Worm (Caenorhabditis elegans) whole organism, L1 larva: ENCODE measurements around the gene Y46C8AM.1.

Experiments used
- Y116A8C.19 ChIP-seq: sonication (generic microtip); optimal IDR thresholded peaks from 2 replicates; lab custom pipeline; 2016; ENCODE audit warnings: missing compliant biosample characterization, missing genetic modification characterization, borderline replicate concordance
- aha-1 ChIP-seq: fragments of 150-350 bp; optimal IDR thresholded peaks from 2 replicates; lab custom pipeline; 2014; ENCODE audit warnings: missing biosample characterization, missing genetic modification characterization
- alr-1 ChIP-seq: fragments of 200-800 bp; sonication (Bioruptor generic); optimal IDR thresholded peaks from 2 replicates; lab custom pipeline; 2018; ENCODE audit warnings: borderline replicate concordance, mild to moderate bottlenecking, missing genetic modification characterization, missing compliant biosample characterization
- ceh-8 ChIP-seq: fragments of 200-800 bp; sonication (Bioruptor generic); optimal IDR thresholded peaks from 2 replicates; lab custom pipeline; 2018; ENCODE audit warnings: mild to moderate bottlenecking, missing genetic modification characterization, moderate library complexity, missing compliant biosample characterization
- ceh-82 ChIP-seq, 3 experiments: fragments of 150-350 bp in 1 of 3; sonication (generic microtip) in 2 of 3; optimal IDR thresholded peaks; 2 replicates each; lab custom pipeline; 2014 to 2017; ENCODE audit warnings: missing biosample characterization in 3 of 3, missing genetic modification characterization in 3 of 3
- ceh-88 ChIP-seq: fragments of 200-800 bp; sonication (Bioruptor generic); IDR thresholded peaks from 2 replicates; pipeline ENCODE4 v1.3.6; 2022; ENCODE audit warnings: missing genetic modification characterization, missing compliant biosample characterization
- dsc-1 ChIP-seq: sonication (generic microtip); optimal IDR thresholded peaks from 2 replicates; lab custom pipeline; 2016; ENCODE audit warnings: mild to moderate bottlenecking, missing genetic modification characterization, missing compliant biosample characterization
- efl-3 ChIP-seq: fragments of 200-800 bp; sonication (Bioruptor generic); optimal IDR thresholded peaks from 2 replicates; lab custom pipeline; 2018; ENCODE audit warnings: mild to moderate bottlenecking, missing genetic modification characterization, missing compliant biosample characterization
- elt-2 ChIP-seq: sonication (generic microtip); optimal IDR thresholded peaks from 2 replicates; lab custom pipeline; 2016; ENCODE audit warnings: missing genetic modification characterization, mild to moderate bottlenecking, inconsistent platforms, missing compliant biosample characterization, missing genetic modification reagents
- elt-3 ChIP-seq, 6 experiments: fragments of 150-350 bp in 1 of 6; sonication (generic microtip); optimal IDR thresholded peaks; 2 replicates each; lab custom pipeline; 2017 to 2018; ENCODE audit warnings: missing biosample characterization in 6 of 6, missing genetic modification characterization in 6 of 6, inconsistent platforms in 1 of 6
- fkh-10 ChIP-seq: sonication (generic microtip); optimal IDR thresholded peaks from 2 replicates; lab custom pipeline; 2017; ENCODE audit warnings: missing biosample characterization, missing genetic modification reagents, missing genetic modification characterization
- fos-1 ChIP-seq: fragments of 150-350 bp; optimal IDR thresholded peaks from 2 replicates; lab custom pipeline; 2014; ENCODE audit warnings: missing biosample characterization, missing genetic modification characterization
- hlh-17 ChIP-seq: fragments of 200-800 bp; sonication (Bioruptor generic); optimal IDR thresholded peaks from 2 replicates; lab custom pipeline; 2018; ENCODE audit warnings: missing genetic modification characterization, mild to moderate bottlenecking, missing compliant biosample characterization, moderate library complexity, borderline replicate concordance
- hpl-2 ChIP-seq: fragments of 150-350 bp; optimal IDR thresholded peaks from 2 replicates; lab custom pipeline; 2014; ENCODE audit warnings: missing biosample characterization, missing genetic modification reagents, missing genetic modification characterization
- isw-1 ChIP-seq: fragments of 200-800 bp; sonication (Bioruptor generic); IDR thresholded peaks from 2 replicates; pipeline ENCODE4 v1.3.6; 2022; ENCODE audit warnings: missing genetic modification characterization, missing compliant biosample characterization
- jun-1 ChIP-seq: fragments of 150-350 bp; optimal IDR thresholded peaks from 2 replicates; lab custom pipeline; 2014; ENCODE audit warnings: missing biosample characterization, missing genetic modification reagents, missing genetic modification characterization
- lin-14 ChIP-seq: fragments of 200-800 bp; sonication (Bioruptor generic); optimal IDR thresholded peaks from 2 replicates; lab custom pipeline; 2018; ENCODE audit warnings: mild to moderate bottlenecking, missing genetic modification characterization, moderate library complexity, missing compliant biosample characterization
- lin-35 ChIP-seq, 2 experiments: fragments of 150-350 bp; optimal IDR thresholded peaks; 2 replicates each; lab custom pipeline; 2014; ENCODE audit warnings: missing biosample characterization in 2 of 2, missing genetic modification characterization in 2 of 2, missing genetic modification reagents in 2 of 2
- lin-39 ChIP-seq: fragments of 150-350 bp; optimal IDR thresholded peaks from 2 replicates; lab custom pipeline; 2014; ENCODE audit warnings: missing biosample characterization, missing genetic modification reagents, missing genetic modification characterization
- lsy-2 ChIP-seq, 2 experiments: fragments of 150-350 bp; optimal IDR thresholded peaks; 2 replicates each; lab custom pipeline; 2014; ENCODE audit warnings: missing biosample characterization in 2 of 2, missing genetic modification characterization in 2 of 2
- mdl-1 ChIP-seq, 2 experiments: fragments of 150-350 bp; optimal IDR thresholded peaks; 2 replicates each; lab custom pipeline; 2014 to 2017; ENCODE audit warnings: missing biosample characterization in 2 of 2, missing genetic modification characterization in 2 of 2, inconsistent platforms in 1 of 2
- nhr-11 ChIP-seq: fragments of 150-350 bp; optimal IDR thresholded peaks from 2 replicates; lab custom pipeline; 2014; ENCODE audit warnings: missing biosample characterization, missing genetic modification characterization
- nhr-20 ChIP-seq: sonication (generic microtip); optimal IDR thresholded peaks from 2 replicates; lab custom pipeline; 2016; ENCODE audit warnings: mild to moderate bottlenecking, missing genetic modification characterization, missing compliant biosample characterization
- nhr-237 ChIP-seq: fragments of 150-350 bp; optimal IDR thresholded peaks from 2 replicates; lab custom pipeline; 2014; ENCODE audit warnings: missing biosample characterization, missing genetic modification characterization
- nhr-47 ChIP-seq: sonication (generic microtip); optimal IDR thresholded peaks from 2 replicates; lab custom pipeline; 2016; ENCODE audit warnings: mild to moderate bottlenecking, missing genetic modification characterization, moderate library complexity, missing compliant biosample characterization
- nhr-77 ChIP-seq: fragments of 150-350 bp; optimal IDR thresholded peaks from 2 replicates; lab custom pipeline; 2014; ENCODE audit warnings: missing biosample characterization, missing genetic modification characterization
- nhr-85 ChIP-seq: sonication (generic microtip); peaks from one replicate; lab custom pipeline; 2016; ENCODE audit warnings: missing genetic modification characterization, inconsistent platforms, missing compliant biosample characterization
- pag-3 ChIP-seq: sonication (generic microtip); optimal IDR thresholded peaks from 2 replicates; lab custom pipeline; 2017; ENCODE audit warnings: missing genetic modification characterization, mild to moderate bottlenecking, missing compliant biosample characterization, antibody characterized with exemption, borderline replicate concordance; ENCODE audit not compliant: insufficient read depth
- pax-3 ChIP-seq: fragments of 200-800 bp; sonication (Bioruptor generic); optimal IDR thresholded peaks from 2 replicates; lab custom pipeline; 2018; ENCODE audit warnings: mild to moderate bottlenecking, missing genetic modification characterization, moderate library complexity, missing compliant biosample characterization
- skn-1 ChIP-seq: fragments of 150-350 bp; optimal IDR thresholded peaks from 2 replicates; lab custom pipeline; 2014; ENCODE audit warnings: missing biosample characterization, missing genetic modification characterization
- snu-23 ChIP-seq: sonication (generic microtip); optimal IDR thresholded peaks from 2 replicates; lab custom pipeline; 2016; ENCODE audit warnings: missing genetic modification characterization, missing compliant biosample characterization
- sptf-1 ChIP-seq: fragments of 150-350 bp; optimal IDR thresholded peaks from 2 replicates; lab custom pipeline; 2014; ENCODE audit warnings: missing biosample characterization, missing genetic modification characterization
- tbx-2 ChIP-seq: sonication (generic microtip); optimal IDR thresholded peaks from 2 replicates; lab custom pipeline; 2016; ENCODE audit warnings: missing genetic modification characterization, missing compliant biosample characterization
- unc-130 ChIP-seq: fragments of 150-350 bp; optimal IDR thresholded peaks from 2 replicates; lab custom pipeline; 2017; ENCODE audit warnings: missing biosample characterization, missing genetic modification characterization, inconsistent platforms
- unc-30 ChIP-seq: sonication (generic microtip); optimal IDR thresholded peaks from 2 replicates; lab custom pipeline; 2017; ENCODE audit warnings: missing biosample characterization, missing genetic modification characterization
- unc-86 ChIP-seq: sonication (generic microtip); optimal IDR thresholded peaks from 2 replicates; lab custom pipeline; 2016; ENCODE audit warnings: missing genetic modification characterization, missing compliant biosample characterization
- unc-98 ChIP-seq: fragments of 200-800 bp; sonication (Bioruptor generic); IDR thresholded peaks from 2 replicates; pipeline ENCODE4 v1.3.6; 2022; ENCODE audit warnings: missing genetic modification characterization, missing compliant biosample characterization
- vab-15 ChIP-seq: sonication (generic microtip); optimal IDR thresholded peaks from 2 replicates; lab custom pipeline; 2017; ENCODE audit warnings: missing genotype, mild to moderate bottlenecking, missing genetic modification characterization, missing compliant biosample characterization
- zag-1 ChIP-seq: fragments of 150-350 bp; optimal IDR thresholded peaks from 2 replicates; lab custom pipeline; 2014; ENCODE audit warnings: missing biosample characterization, missing genetic modification characterization
- zip-4 ChIP-seq: fragments of 200-800 bp; sonication (Bioruptor generic); optimal IDR thresholded peaks from 2 replicates; lab custom pipeline; 2018; ENCODE audit warnings: mild to moderate bottlenecking, missing genetic modification characterization, moderate library complexity, missing compliant biosample characterization
- ztf-4 ChIP-seq: fragments of 150-350 bp; optimal IDR thresholded peaks from 2 replicates; lab custom pipeline; 2014; ENCODE audit warnings: missing biosample characterization, missing genetic modification characterization

The Y46C8AM.1 gene

DNA sequence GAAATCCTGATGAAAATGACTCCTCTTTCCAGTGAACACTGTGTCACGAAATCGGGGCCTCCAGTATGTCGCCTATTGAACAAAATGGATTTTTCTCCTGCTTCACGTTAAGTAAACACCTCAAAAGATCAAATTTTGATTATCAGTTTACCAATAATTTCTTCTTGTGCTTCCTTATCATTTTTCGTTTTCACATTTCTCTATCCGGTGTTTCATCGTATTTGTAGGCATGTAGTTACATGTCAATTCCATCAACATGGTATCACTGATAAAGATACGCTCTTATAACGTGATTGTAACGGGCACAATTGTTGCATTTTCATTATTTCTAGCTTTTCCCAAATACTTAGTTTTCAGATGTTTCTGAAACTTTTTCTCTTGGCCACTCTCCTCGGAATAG is 18.2 kb upstream of the Y46C8AM.1 start, which contains the start of gene clec-72 (continued):
- TF ChIP-seq vab-15 (no peak), lin-35 (GFP tag; optimal IDR thresholded peaks at IDR 0.05; lab: Kevin White, UChicago) (peak in 1 of 2 experiments; percentile 10), fkh-10 (no peak), alr-1 (tag; lab: Kevin White, UChicago) (no peak), nhr-85 (no peak), ceh-88 (GFP tag; lab: Robert Waterston, UW) (no peak), jun-1 (tag; lab: Kevin White, UChicago) (peak; percentile 78), nhr-11 (tag; lab: Kevin White, UChicago) (no peak), elt-2 (tag; lab: Kevin White, UChicago) (peak; percentile 98), nhr-47 (tag; lab: Kevin White, UChicago) (no peak)

DNA sequence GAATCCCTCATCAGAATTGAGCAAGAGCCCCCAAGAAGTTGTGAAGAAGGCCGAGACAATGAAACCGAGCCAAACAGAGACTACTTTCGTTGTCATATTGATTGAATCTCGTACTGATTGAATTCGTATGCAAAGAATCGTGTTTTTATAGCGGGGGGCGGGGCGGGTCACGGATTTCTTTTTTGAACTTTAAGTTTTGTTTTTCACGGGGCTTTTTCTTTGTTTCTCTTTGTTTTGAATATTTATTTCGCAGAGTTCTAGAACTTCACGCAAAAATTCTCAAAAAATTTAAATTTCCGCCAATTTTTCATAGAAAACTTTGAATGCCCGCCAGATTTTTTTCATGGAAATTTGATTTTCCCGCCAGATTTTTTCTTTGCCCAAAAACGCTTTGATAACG is 6.6 kb upstream of the Y46C8AM.1 start, which contains the start of gene clec-73:
clec-73 (minus strand) TSS at position 101 of the 400 bp plus-strand sequence.
- no peak for TF ChIP-seq aha-1
- TF ChIP-seq isw-1 (GFP tag; lab: Robert Waterston, UW) = no peak
- no peak for TF ChIP-seq pag-3 (tag; lab: Kevin White, UChicago)
- TF ChIP-seq Y116A8C.19 (tag; lab: Kevin White, UChicago) = no peak
- TF ChIP-seq unc-130 (tag; lab: Kevin White, UChicago) = no peak
- no peak for TF ChIP-seq zip-4 (GFP tag; lab: Kevin White, UChicago)
- TF ChIP-seq nhr-237 = no peak
- TF ChIP-seq unc-98 = no peak
- no peak for TF ChIP-seq mdl-1 (tag; optimal IDR thresholded peaks at IDR 0.05; lab: Kevin White, UChicago)
- no peak for TF ChIP-seq ceh-82 (tag; optimal IDR thresholded peaks at IDR 0.05; lab: Kevin White, UChicago)
- no peak for TF ChIP-seq hlh-17 (GFP tag; lab: Kevin White, UChicago)
- no peak for TF ChIP-seq tbx-2 (tag; lab: Kevin White, UChicago)
- TF ChIP-seq dsc-1 (tag; lab: Kevin White, UChicago) = no peak
- no peak for TF ChIP-seq zag-1
- TF ChIP-seq fos-1 (tag; lab: Kevin White, UChicago) = no peak
- no peak for TF ChIP-seq ztf-4 (tag; lab: Kevin White, UChicago)
- TF ChIP-seq elt-3 (tag; optimal IDR thresholded peaks at IDR 0.05; lab: Kevin White, UChicago) = no peak
- TF ChIP-seq skn-1 = no peak
- no peak for TF ChIP-seq nhr-85

DNA sequence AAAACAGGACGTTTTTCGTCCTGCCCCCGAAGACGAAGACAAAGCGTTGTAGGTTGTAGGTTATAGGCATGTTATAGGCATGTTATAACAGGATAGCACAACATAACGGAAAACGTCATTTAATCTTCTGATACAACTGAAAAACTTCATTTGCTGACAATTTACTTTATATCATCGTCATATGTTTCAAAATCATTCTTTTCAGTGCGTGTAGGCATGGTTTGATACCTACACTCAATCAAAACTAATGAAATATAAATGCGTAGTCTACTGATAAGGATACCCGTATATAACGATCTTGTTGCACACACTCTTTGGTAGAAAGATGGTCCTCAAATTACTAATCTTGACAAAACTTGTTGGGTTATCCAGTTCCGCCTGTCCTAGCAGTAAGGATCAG is 6.0 kb upstream of the Y46C8AM.1 start, which contains the start of gene clec-74:
clec-74 (plus strand) TSS at position 301 of the 400 bp plus-strand sequence.
- no peak for TF ChIP-seq unc-30 (tag; lab: Kevin White, UChicago)
- no peak for TF ChIP-seq snu-23 (GFP tag; lab: Kevin White, UChicago)
- no peak for TF ChIP-seq nhr-77 (tag; lab: Kevin White, UChicago)
- TF ChIP-seq ceh-8 (GFP tag; lab: Kevin White, UChicago) = no peak
- no peak for TF ChIP-seq elt-3 (tag; optimal IDR thresholded peaks at IDR 0.05; lab: Kevin White, UChicago)
- TF ChIP-seq skn-1 = no peak
- no peak for TF ChIP-seq tbx-2 (tag; lab: Kevin White, UChicago)
- TF ChIP-seq efl-3 (GFP tag; lab: Kevin White, UChicago) = no peak
- TF ChIP-seq pax-3 = no peak
- no peak for TF ChIP-seq lin-39
- no peak for TF ChIP-seq unc-86

DNA sequence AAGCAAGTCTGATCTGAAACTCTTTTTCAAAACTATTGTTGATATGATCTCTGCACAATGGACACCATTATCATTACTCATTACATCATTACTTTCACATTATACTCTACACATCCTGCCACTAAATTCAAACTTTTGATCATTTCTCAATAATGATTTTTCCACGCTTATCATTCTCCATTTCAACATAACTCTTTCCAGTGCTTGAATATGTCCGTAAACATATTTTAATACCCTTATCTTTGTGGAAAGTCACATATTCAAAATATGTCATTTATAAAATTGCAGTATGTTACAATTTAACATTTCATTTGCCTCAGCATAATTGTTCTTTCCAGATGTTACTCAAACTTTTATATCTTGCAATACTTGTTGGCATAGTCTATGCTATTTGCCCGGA is 2.3 kb upstream of the Y46C8AM.1 start, which contains the start of gene clec-75:
clec-75 (plus strand) TSS at position 339 of the 400 bp plus-strand sequence.
- TF ChIP-seq sptf-1 (tag; lab: Kevin White, UChicago) (no peak), nhr-47 (tag; lab: Kevin White, UChicago) (no peak), lin-14 (GFP tag; lab: Kevin White, UChicago) (no peak), hlh-17 (GFP tag; lab: Kevin White, UChicago) (no peak), hpl-2 (GFP tag; lab: Kevin White, UChicago) (no peak), zip-4 (GFP tag; lab: Kevin White, UChicago) (no peak), elt-2 (tag; lab: Kevin White, UChicago) (peak; percentile 70), lsy-2 (tag; optimal IDR thresholded peaks at IDR 0.05; lab: Kevin White, UChicago) (no peak), nhr-20 (tag; lab: Kevin White, UChicago) (no peak)
